Worm (Caenorhabditis elegans) whole organism, early embryonic: ENCODE data around the gene ZC132.9.

Experiments used
- ama-1 ChIP-seq: fragments of 150-350 bp; optimal IDR thresholded peaks from 2 replicates; lab custom pipeline; 2014
- flt-1 ChIP-seq: fragments of 200-800 bp; sonication (Bioruptor generic); IDR thresholded peaks from 2 replicates; pipeline ENCODE4 v1.3.6; 2022; ENCODE audit warnings: missing genetic modification characterization, missing compliant biosample characterization
- hmbx-1 ChIP-seq: sonication (generic microtip); optimal IDR thresholded peaks from 2 replicates; lab custom pipeline; 2016; ENCODE audit warnings: mild to moderate bottlenecking, missing genetic modification characterization, missing compliant biosample characterization
- scrt-1 ChIP-seq: fragments of 200-800 bp; sonication (Bioruptor generic); IDR thresholded peaks from 2 replicates; pipeline ENCODE4 v1.3.6; 2022; ENCODE audit warnings: missing genetic modification characterization, missing compliant biosample characterization
- sea-1 ChIP-seq: fragments of 200-800 bp; sonication (Bioruptor generic); conservative IDR thresholded peaks from 2 replicates; pipeline ENCODE4 v1.3.6; 2022; ENCODE audit warnings: missing genetic modification characterization, missing compliant biosample characterization
- tbx-11 ChIP-seq: fragments of 200-800 bp; sonication (Bioruptor generic); IDR thresholded peaks from 2 replicates; pipeline ENCODE4 v1.3.6; 2022; ENCODE audit warnings: missing genetic modification characterization, missing compliant biosample characterization
- tbx-37 ChIP-seq: fragments of 200-800 bp; sonication (Bioruptor generic); conservative IDR thresholded peaks from 2 replicates; pipeline ENCODE4 v1.3.6; 2022; ENCODE audit warnings: missing genetic modification reagents, missing genetic modification characterization, missing compliant biosample characterization

DNA sequence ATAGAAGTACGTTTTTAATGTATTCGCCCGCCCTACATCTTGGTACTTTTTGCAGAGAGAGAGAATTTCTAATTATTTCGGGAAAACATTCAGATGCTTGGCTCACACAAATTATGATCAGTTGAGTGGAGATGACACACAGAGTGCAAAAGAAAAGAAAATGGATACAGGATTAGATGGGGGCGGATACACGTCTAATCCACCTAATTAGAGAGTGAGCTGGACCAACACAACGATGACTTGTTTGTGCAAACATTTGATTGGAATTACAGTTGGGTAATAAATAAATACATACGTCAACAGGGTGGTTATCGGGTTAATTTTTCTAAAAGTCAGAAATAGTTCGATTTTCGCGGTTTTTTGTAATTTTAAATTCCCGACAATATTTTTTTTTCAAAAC lies 39.4 kb upstream of the ZC132.9 start:
- TF ChIP-seq tbx-11 (no peak), tbx-37 (GFP tag; lab: Robert Waterston, UW) (no peak), hmbx-1 (tag; lab: Kevin White, UChicago) (no peak), sea-1 (no peak), flt-1 (GFP tag; lab: Robert Waterston, UW) (no peak), ama-1 (no peak), scrt-1 (GFP tag; lab: Robert Waterston, UW) (no peak)
